Worm (Caenorhabditis elegans): ENCODE results near the gene C49F8.1.

The C49F8.1 gene

DNA sequence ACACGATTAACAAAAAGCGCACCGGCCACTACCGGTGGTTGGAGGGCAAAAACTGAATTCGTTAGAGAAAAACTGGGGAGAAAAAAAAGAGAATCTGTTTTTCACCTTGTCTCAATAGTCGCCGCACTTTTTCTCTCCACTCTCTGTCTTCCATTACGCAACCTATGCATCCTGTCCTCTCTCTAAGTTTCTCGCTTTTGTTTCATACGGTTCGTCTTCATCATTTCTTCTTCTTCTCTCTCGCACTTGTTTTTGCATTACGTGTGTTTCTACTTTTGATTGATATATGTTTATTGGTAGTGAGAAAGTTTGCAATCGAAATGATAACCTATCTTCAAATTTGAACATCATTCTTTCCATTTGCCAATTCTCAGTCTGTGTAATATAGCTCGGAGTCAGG, 44.2 kb downstream of the C49F8.1 start:
- TF ChIP-seq F23B12.7 (tag; optimal IDR thresholded peaks at IDR 0.05; ENCODE audit: insufficient read depth) (peak; percentile 15), lir-1 (GFP tag; conservative IDR thresholded peaks at IDR 0.05) (no peak), ztf-26 (tag; optimal IDR thresholded peaks at IDR 0.05) (peak; percentile 16), F57A8.1 (GFP tag; optimal IDR thresholded peaks at IDR 0.05) (no peak), pha-4 (tag; optimal IDR thresholded peaks at IDR 0.05) (no peak), F39B2.1 (GFP tag; IDR thresholded peaks at IDR 0.05) (no peak), hsf-1 (GFP tag; IDR thresholded peaks at IDR 0.05) (no peak), egl-18 (GFP tag; IDR thresholded peaks at IDR 0.05) (no peak), rec-8 (tag; optimal IDR thresholded peaks at IDR 0.05) (no peak), athp-1 (tag; optimal IDR thresholded peaks at IDR 0.05) (no peak), tbx-9 (tag; optimal IDR thresholded peaks at IDR 0.05; ENCODE audit: borderline replicate concordance) (no peak), T07F8.4 (tag; optimal IDR thresholded peaks at IDR 0.05) (no peak), nfya-2 (GFP tag; IDR thresholded peaks at IDR 0.05) (no peak), madf-10 (tag; optimal IDR thresholded peaks at IDR 0.05) (no peak), B0336.3 (GFP tag; IDR thresholded peaks at IDR 0.05) (no peak), efl-1 (GFP tag; optimal IDR thresholded peaks at IDR 0.05) (no peak), nhr-120 (GFP tag; IDR thresholded peaks at IDR 0.05) (no peak), dox-1 (GFP tag; IDR thresholded peaks at IDR 0.05) (no peak), ztf-25 (GFP tag; IDR thresholded peaks at IDR 0.05) (no peak), sea-2 (GFP tag; IDR thresholded peaks at IDR 0.05) (no peak), mes-4 (tag; optimal IDR thresholded peaks at IDR 0.05) (no peak), rcor-1 (GFP tag; IDR thresholded peaks at IDR 0.05) (no peak), lin-40 (tag; optimal IDR thresholded peaks at IDR 0.05) (peak; percentile 29), let-526 (GFP tag; IDR thresholded peaks at IDR 0.05) (no peak), lin-26 (GFP tag; IDR thresholded peaks at IDR 0.05) (0 out of 2 replicates have a peak, but pooled peaks have one; percentile 20), tlf-1 (GFP tag; optimal IDR thresholded peaks at IDR 0.05) (no peak), nhr-80 (tag; optimal IDR thresholded peaks at IDR 0.05) (peak; percentile 70), ceh-79 (tag; optimal IDR thresholded peaks at IDR 0.05) (no peak), dpl-1 (GFP tag; optimal IDR thresholded peaks at IDR 0.05) (no peak), hrde-1 (tag; optimal IDR thresholded peaks at IDR 0.05; ENCODE audit: borderline replicate concordance) (no peak), B0019.2 (GFP tag; conservative IDR thresholded peaks at IDR 0.05) (no peak), nfyb-1 (GFP tag; IDR thresholded peaks at IDR 0.05) (no peak), somi-1 (GFP tag; optimal IDR thresholded peaks at IDR 0.05) (no peak), Y56A3A.18 (GFP tag; IDR thresholded peaks at IDR 0.05) (no peak), cebp-1 (GFP tag; IDR thresholded peaks at IDR 0.05) (no peak), cebp-1 (tag; optimal IDR thresholded peaks at IDR 0.05) (peak; percentile 12), hlh-26 (GFP tag; conservative IDR thresholded peaks at IDR 0.05) (no peak), tbp1 (GFP tag; optimal IDR thresholded peaks at IDR 0.05) (no peak), zim-3 (tag; optimal IDR thresholded peaks at IDR 0.05) (no peak)

ce11 chrX:13318316-13318715, 46.5 kb downstream of the C49F8.1 start:
- TF ChIP-seq ceh-91 (GFP tag; IDR thresholded peaks at IDR 0.05): no peak
- no peak for TF ChIP-seq cebp-1 (GFP tag; IDR thresholded peaks at IDR 0.05)
- TF ChIP-seq cebp-1 (tag; optimal IDR thresholded peaks at IDR 0.05): peak; percentile 20

Data from whole organism, young adult.